Fruit fly (Drosophila melanogaster): ENCODE measurements around the gene Btk.

The Btk gene

DNA sequence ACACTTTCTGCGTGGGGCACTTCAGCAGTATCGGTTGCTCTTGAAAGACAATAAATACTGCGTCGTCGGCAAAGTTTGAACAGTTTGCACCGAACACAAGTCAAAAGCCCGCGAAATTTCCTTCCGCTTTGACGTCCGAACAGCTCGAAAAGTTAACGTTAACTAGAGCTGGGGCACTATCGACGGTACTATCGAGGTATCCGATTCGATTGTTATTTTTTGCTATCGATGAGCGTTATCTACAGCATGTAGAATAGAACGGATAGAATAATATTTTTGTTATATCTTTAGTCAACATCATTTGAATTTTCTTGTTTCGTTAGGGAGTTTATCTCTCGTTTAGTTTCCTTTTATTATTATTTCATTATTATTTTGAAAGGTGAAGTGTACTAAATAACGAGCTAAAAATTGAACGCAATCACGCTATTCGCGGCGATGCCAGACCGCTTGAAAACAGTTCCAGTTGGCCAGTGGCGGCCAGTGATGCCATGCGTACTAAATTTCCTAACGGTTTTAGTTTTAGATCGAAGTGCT, 61.1 kb downstream of the Btk start, which contains the start of gene Pvr (continued):
- TF ChIP-seq lilli (GFP tag; optimal IDR thresholded peaks at IDR 0.05) (peak; percentile 24), CG6813 (GFP tag; optimal IDR thresholded peaks at IDR 0.05) (no peak), CG17186 (GFP tag; optimal IDR thresholded peaks at IDR 0.05) (peak; percentile 65), TFAM (GFP tag; optimal IDR thresholded peaks at IDR 0.05) (no peak), CHES-1-like (GFP tag; optimal IDR thresholded peaks at IDR 0.05) (no peak), Opbp (GFP tag; IDR thresholded peaks at IDR 0.05; ENCODE audit: partially characterized antibody) (peak; percentile 92), danr (GFP tag; IDR thresholded peaks at IDR 0.05) (no peak), lbe (GFP tag; optimal IDR thresholded peaks at IDR 0.05) (peak; percentile 32), Meics (GFP tag; optimal IDR thresholded peaks at IDR 0.05) (no peak), Poxn (GFP tag; IDR thresholded peaks at IDR 0.05) (no peak), CG7963 (GFP tag; IDR thresholded peaks at IDR 0.05; ENCODE audit: partially characterized antibody) (peak; percentile 94), dpn (GFP tag; optimal IDR thresholded peaks at IDR 0.05) (peak in 1 of 2 experiments; percentile 21), repo (GFP tag; optimal IDR thresholded peaks at IDR 0.05) (no peak), hbn (GFP tag; IDR thresholded peaks at IDR 0.05; ENCODE audit: partially characterized antibody) (peak; percentile 96), bbx (GFP tag; IDR thresholded peaks at IDR 0.05; ENCODE audit: partially characterized antibody) (peak; percentile 97), chn (GFP tag; optimal IDR thresholded peaks at IDR 0.05) (no peak), otp (GFP tag; IDR thresholded peaks at IDR 0.05) (0 out of 3 replicates have a peak, but pooled peaks have one; percentile 8), tll (GFP tag; optimal IDR thresholded peaks at IDR 0.05) (peak in 1 of 2 experiments; percentile 14), cato (GFP tag; optimal IDR thresholded peaks at IDR 0.05; ENCODE audit: borderline replicate concordance) (no peak), Sry-δ (GFP tag; optimal IDR thresholded peaks at IDR 0.05) (peak; percentile 93), Rfx (GFP tag; IDR thresholded peaks at IDR 0.05) (peak; percentile 26; the same call in 1 of the 2 replicates), CG16779 (GFP tag; IDR thresholded peaks at IDR 0.05) (no peak), stwl (tag; optimal IDR thresholded peaks at IDR 0.05) (peak; percentile 94), CG34422 (GFP tag; IDR thresholded peaks at IDR 0.05) (peak; percentile 11; the same call in 1 of the 3 replicates), tna (GFP tag; IDR thresholded peaks at IDR 0.05; ENCODE audit: partially characterized antibody) (peak; percentile 89), CG34376 (GFP tag; optimal IDR thresholded peaks at IDR 0.05) (peak; percentile 2), CG10654 (GFP tag; optimal IDR thresholded peaks at IDR 0.05) (no peak), CG6765 (GFP tag; optimal IDR thresholded peaks at IDR 0.05) (no peak), gfzf (GFP tag; optimal IDR thresholded peaks at IDR 0.05) (peak; percentile 12), CG11695 (GFP tag; IDR thresholded peaks at IDR 0.05) (no peak), Lhr (GFP tag; optimal IDR thresholded peaks at IDR 0.05) (peak; percentile 74), Stat92E (GFP tag; optimal IDR thresholded peaks at IDR 0.05) (peak in 1 of 3 experiments; percentile 59), Drgx (GFP tag; IDR thresholded peaks at IDR 0.05) (no peak), CG12659 (GFP tag; optimal IDR thresholded peaks at IDR 0.05) (peak; percentile 55), CG9437 (GFP tag; optimal IDR thresholded peaks at IDR 0.05) (peak; percentile 50), odd (GFP tag; optimal IDR thresholded peaks at IDR 0.05) (no peak), al (GFP tag; IDR thresholded peaks at IDR 0.05) (no peak), HHEX (GFP tag; optimal IDR thresholded peaks at IDR 0.05) (no peak), eyg (GFP tag; optimal IDR thresholded peaks at IDR 0.05) (no peak), CG15514 (GFP tag; optimal IDR thresholded peaks at IDR 0.05) (peak; percentile 71), CG33213 (GFP tag; optimal IDR thresholded peaks at IDR 0.05) (peak; percentile 40), MTF-1 (GFP tag; optimal IDR thresholded peaks at IDR 0.05; ENCODE audit: borderline replicate concordance) (peak; percentile 28), Scr (GFP tag; IDR thresholded peaks at IDR 0.05; ENCODE audit: partially characterized antibody) (peak; percentile 93), HLHmδ (GFP tag; optimal IDR thresholded peaks at IDR 0.05) (peak; percentile 19), Mes4 (GFP tag; optimal IDR thresholded peaks at IDR 0.05) (no peak), Dfd (GFP tag; optimal IDR thresholded peaks at IDR 0.05) (no peak), CG13287 (GFP tag; IDR thresholded peaks at IDR 0.05; ENCODE audit: partially characterized antibody) (peak; percentile 96), nau (GFP tag; optimal IDR thresholded peaks at IDR 0.05) (no peak)

Measured in whole organism, embryonic.